Worm (Caenorhabditis elegans): ENCODE data around the gene twk-18.

ce11 chrX:9034310-9034709 lies 46.4 kb downstream of the twk-18 start, which contains the start of gene nep-22:
- TF ChIP-seq fos-1 (tag; optimal IDR thresholded peaks at IDR 0.05): no peak
- no peak for TF ChIP-seq pha-4 (tag; optimal IDR thresholded peaks at IDR 0.05)
- no peak for TF ChIP-seq elt-3 (tag; optimal IDR thresholded peaks at IDR 0.05)
- no peak for TF ChIP-seq nhr-237 (tag; optimal IDR thresholded peaks at IDR 0.05)
- TF ChIP-seq mdl-1 (tag; optimal IDR thresholded peaks at IDR 0.05): no peak
- no peak for TF ChIP-seq daf-12 (tag; optimal IDR thresholded peaks at IDR 0.05)
- TF ChIP-seq ceh-82 (tag; optimal IDR thresholded peaks at IDR 0.05): no peak
- TF ChIP-seq nhr-11 (tag; optimal IDR thresholded peaks at IDR 0.05): no peak
- no peak for TF ChIP-seq nhr-77 (tag; optimal IDR thresholded peaks at IDR 0.05)
